Worm (Caenorhabditis elegans) whole organism, L4 larva: ENCODE results near the gene dlc-1.

ENCODE experiments used
- F37D6.2 ChIP-seq: sonication (generic microtip); optimal IDR thresholded peaks from 2 replicates; lab custom pipeline; 2016; ENCODE audit warnings: mild to moderate bottlenecking, missing genetic modification characterization, missing compliant biosample characterization
- T20F7.1 ChIP-seq: fragments of 200-800 bp; sonication (Bioruptor generic); optimal IDR thresholded peaks from 2 replicates; lab custom pipeline; 2018; ENCODE audit warnings: mild to moderate bottlenecking, missing genetic modification characterization, missing compliant biosample characterization
- Y105C5A.15 ChIP-seq: fragments of 200-800 bp; sonication (Bioruptor generic); IDR thresholded peaks from 2 replicates; pipeline ENCODE4 v1.3.6; 2022; ENCODE audit warnings: missing genetic modification characterization, missing compliant biosample characterization
- aha-1 ChIP-seq: fragments of 150-350 bp; peaks from one replicate; lab custom pipeline; 2014; ENCODE audit warnings: missing biosample characterization, missing genetic modification characterization
- arid-1 ChIP-seq: fragments of 200-800 bp; sonication (Bioruptor generic); conservative IDR thresholded peaks from 2 replicates; pipeline ENCODE4 v1.3.6; 2022; ENCODE audit warnings: missing genetic modification reagents, missing genetic modification characterization, missing compliant biosample characterization
- ceh-20 ChIP-seq: fragments of 200-800 bp; sonication (Bioruptor generic); IDR thresholded peaks from 2 replicates; pipeline ENCODE4 v1.3.6; 2022; ENCODE audit warnings: missing genetic modification reagents, missing genetic modification characterization, missing compliant biosample characterization
- ceh-28 ChIP-seq: fragments of 150-350 bp; optimal IDR thresholded peaks from 2 replicates; lab custom pipeline; 2014; ENCODE audit warnings: missing biosample characterization, missing genetic modification reagents, missing genetic modification characterization
- ces-1 ChIP-seq: fragments of 150-350 bp; sonication (generic microtip); optimal IDR thresholded peaks from 4 replicates; lab custom pipeline; 2014; ENCODE audit warnings: missing biosample characterization, missing genetic modification reagents, missing genetic modification characterization
- ctbp-1 ChIP-seq: fragments of 200-800 bp; sonication (Bioruptor generic); IDR thresholded peaks from 2 replicates; pipeline ENCODE4 v1.3.6; 2022; ENCODE audit warnings: missing genetic modification reagents, missing genetic modification characterization, missing compliant biosample characterization
- daf-19 ChIP-seq: fragments of 200-800 bp; sonication (Bioruptor generic); conservative IDR thresholded peaks from 2 replicates; pipeline ENCODE4 v1.3.6; 2022; ENCODE audit warnings: missing genetic modification characterization, missing compliant biosample characterization
- daf-8 ChIP-seq: fragments of 200-800 bp; sonication (Bioruptor generic); IDR thresholded peaks from 2 replicates; pipeline ENCODE4 v1.3.6; 2022; ENCODE audit warnings: missing genetic modification characterization, missing compliant biosample characterization
- dmd-6 ChIP-seq: fragments of 200-800 bp; sonication (Bioruptor generic); IDR thresholded peaks from 2 replicates; pipeline ENCODE4 v1.3.6; 2022; ENCODE audit warnings: missing genetic modification reagents, missing genetic modification characterization, missing compliant biosample characterization
- dpl-1 ChIP-seq: fragments of 150-350 bp; optimal IDR thresholded peaks from 2 replicates; lab custom pipeline; 2014; ENCODE audit warnings: missing biosample characterization, missing genetic modification reagents, missing genetic modification characterization
- duxl-1 ChIP-seq: sonication (generic microtip); optimal IDR thresholded peaks from 2 replicates; lab custom pipeline; 2016; ENCODE audit warnings: mild to moderate bottlenecking, missing genetic modification characterization, moderate library complexity, missing compliant biosample characterization; ENCODE audit not compliant: poor library complexity
- dve-1 ChIP-seq: sonication (generic microtip); optimal IDR thresholded peaks from 2 replicates; lab custom pipeline; 2017; ENCODE audit warnings: antibody characterized with exemption, mild to moderate bottlenecking, missing genetic modification characterization, missing compliant biosample characterization; ENCODE audit not compliant: insufficient read depth
- fkh-10 ChIP-seq: fragments of 150-350 bp; optimal IDR thresholded peaks from 2 replicates; lab custom pipeline; 2014; ENCODE audit warnings: missing biosample characterization, missing genetic modification reagents, missing genetic modification characterization
- hlh-11 ChIP-seq: fragments of 200-800 bp; sonication (Bioruptor generic); optimal IDR thresholded peaks from 2 replicates; lab custom pipeline; 2018; ENCODE audit warnings: mild to moderate bottlenecking, missing genetic modification characterization, missing compliant biosample characterization
- hmg-1.1 ChIP-seq: fragments of 200-800 bp; sonication (Bioruptor generic); IDR thresholded peaks from 2 replicates; pipeline ENCODE4 v1.3.6; 2022; ENCODE audit warnings: missing genetic modification reagents, missing genetic modification characterization, missing compliant biosample characterization
- lin-1 ChIP-seq: fragments of 200-800 bp; sonication (Bioruptor generic); IDR thresholded peaks from 2 replicates; pipeline ENCODE4 v1.3.6; 2022; ENCODE audit warnings: missing genetic modification reagents, missing genetic modification characterization, missing compliant biosample characterization
- lin-13 ChIP-seq: fragments of 150-350 bp; optimal IDR thresholded peaks from 2 replicates; lab custom pipeline; 2014; ENCODE audit warnings: missing biosample characterization, missing genetic modification reagents, missing genetic modification characterization
- lin-38 ChIP-seq: fragments of 200-800 bp; sonication (Bioruptor generic); IDR thresholded peaks from 2 replicates; pipeline ENCODE4 v1.3.6; 2022; ENCODE audit warnings: missing genetic modification reagents, missing genetic modification characterization, missing compliant biosample characterization
- lsy-2 ChIP-seq, 2 experiments: fragments of 150-350 bp in 1 of 2; sonication (generic microtip) in 1 of 2; optimal IDR thresholded peaks; 2 replicates each; lab custom pipeline; 2014 to 2017; ENCODE audit warnings: missing biosample characterization in 2 of 2, missing genetic modification characterization in 2 of 2
- mdl-1 ChIP-seq, 2 experiments: fragments of 150-350 bp in 1 of 2; sonication (generic microtip) in 1 of 2; optimal IDR thresholded peaks; 2 replicates each; lab custom pipeline; 2014 to 2017; ENCODE audit warnings: missing biosample characterization in 2 of 2, missing genetic modification characterization in 2 of 2
- mep-1 ChIP-seq: fragments of 150-350 bp; sonication (generic microtip); optimal IDR thresholded peaks from 3 replicates; lab custom pipeline; 2014; ENCODE audit warnings: missing biosample characterization, missing genetic modification characterization
- mes-2 ChIP-seq: sonication (generic microtip); optimal IDR thresholded peaks from 2 replicates; lab custom pipeline; 2016; ENCODE audit warnings: missing genotype, mild to moderate bottlenecking, missing genetic modification characterization, missing compliant biosample characterization; ENCODE audit not compliant: poor library complexity, severe bottlenecking
- mxl-2 ChIP-seq: fragments of 200-800 bp; sonication (Bioruptor generic); conservative IDR thresholded peaks from 2 replicates; pipeline ENCODE4 v1.3.6; 2022; ENCODE audit warnings: missing genetic modification reagents, missing genetic modification characterization, missing compliant biosample characterization
- mxl-3 ChIP-seq: fragments of 200-800 bp; sonication (Bioruptor generic); optimal IDR thresholded peaks from 2 replicates; lab custom pipeline; 2018; ENCODE audit warnings: mild to moderate bottlenecking, missing genetic modification characterization, missing compliant biosample characterization
- nhr-102 ChIP-seq: sonication (generic microtip); optimal IDR thresholded peaks from 2 replicates; lab custom pipeline; 2016; ENCODE audit warnings: mild to moderate bottlenecking, missing genetic modification characterization, moderate library complexity, missing compliant biosample characterization
- nhr-28 ChIP-seq: fragments of 150-350 bp; optimal IDR thresholded peaks from 2 replicates; lab custom pipeline; 2014; ENCODE audit warnings: missing biosample characterization, missing genetic modification characterization
- nhr-42 ChIP-seq: fragments of 200-800 bp; sonication (Bioruptor generic); IDR thresholded peaks from 2 replicates; pipeline ENCODE4 v1.3.6; 2022; ENCODE audit warnings: missing genetic modification characterization, missing compliant biosample characterization
- nhr-6 ChIP-seq: fragments of 150-350 bp; optimal IDR thresholded peaks from 2 replicates; lab custom pipeline; 2014; ENCODE audit warnings: missing biosample characterization, missing genetic modification characterization
- nhr-77 ChIP-seq: fragments of 150-350 bp; optimal IDR thresholded peaks from 2 replicates; lab custom pipeline; 2014; ENCODE audit warnings: missing biosample characterization, missing genetic modification characterization
- pha-4 ChIP-seq, 2 experiments: fragments of 150-350 bp in 1 of 2; fragments of 200-800 bp in 1 of 2; sonication (Bioruptor generic) in 1 of 2; IDR thresholded peaks in 1 of 2; optimal IDR thresholded peaks in 1 of 2; 2 replicates each; pipeline versions ENCODE4 v1.3.6 to Lab custom; 2014 to 2022; ENCODE audit warnings: missing genetic modification characterization in 2 of 2, missing genetic modification reagents in 2 of 2, missing biosample characterization in 1 of 2, missing compliant biosample characterization in 1 of 2
- pqm-1 ChIP-seq: sonication (generic microtip); optimal IDR thresholded peaks from 2 replicates; lab custom pipeline; 2017; ENCODE audit warnings: missing biosample characterization, missing genetic modification characterization
- rbr-2 ChIP-seq: sonication (generic microtip); optimal IDR thresholded peaks from 2 replicates; lab custom pipeline; 2016; ENCODE audit warnings: missing genotype, missing genetic modification characterization, missing compliant biosample characterization
- tag-97 ChIP-seq: fragments of 200-800 bp; sonication (Bioruptor generic); IDR thresholded peaks from 2 replicates; pipeline ENCODE4 v1.3.6; 2022; ENCODE audit warnings: missing genetic modification characterization, missing compliant biosample characterization
- unc-62 ChIP-seq, 3 experiments: fragments of 150-350 bp in 1 of 3; sonication (generic microtip); optimal IDR thresholded peaks in 2 of 3; peaks in 1 of 3; 1 replicate in 1 of 3; 2 replicates in 2 of 3; lab custom pipeline; 2014 to 2017; ENCODE audit warnings: missing biosample characterization in 3 of 3, missing genetic modification characterization in 3 of 3, missing genetic modification reagents in 3 of 3, missing genotype in 1 of 3
- zfp-2 ChIP-seq: sonication (generic microtip); optimal IDR thresholded peaks from 2 replicates; lab custom pipeline; 2016; ENCODE audit warnings: mild to moderate bottlenecking, missing genetic modification characterization, missing compliant biosample characterization
- ztf-7 ChIP-seq: fragments of 150-350 bp; optimal IDR thresholded peaks from 2 replicates; lab custom pipeline; 2014; ENCODE audit warnings: missing biosample characterization, missing genetic modification characterization

The dlc-1 gene

ce11 chrIII:6431766-6432228 lies 31.8 kb downstream of the dlc-1 start, which contains the start of the genes mrps-17 and txdc-9:
Gene mrps-17 (minus strand): TSS chrIII:6431798.
Gene txdc-9 (plus strand): TSS chrIII:6432178.
- peak; percentile 21 for TF ChIP-seq F37D6.2
- TF ChIP-seq dpl-1 (GFP tag; lab: Kevin White, UChicago): peak; percentile 75
- peak; percentile 52 for TF ChIP-seq nhr-28 (tag; lab: Kevin White, UChicago)
- TF ChIP-seq ztf-7 (tag; lab: Kevin White, UChicago): no peak
- TF ChIP-seq mdl-1 (tag; optimal IDR thresholded peaks at IDR 0.05; lab: Kevin White, UChicago): peak in 1 of 2 experiments; percentile 19
- peak; percentile 71 for TF ChIP-seq dve-1 (tag; lab: Kevin White, UChicago)
- TF ChIP-seq rbr-2: peak; percentile 73
- TF ChIP-seq dmd-6 (GFP tag; lab: Robert Waterston, UW): peak; percentile 8; the same call in 1 of the 2 replicates
- TF ChIP-seq ceh-28 (tag; lab: Kevin White, UChicago): no peak
- TF ChIP-seq ces-1: peak; percentile 63
- no peak for TF ChIP-seq pha-4 (GFP tag; IDR thresholded peaks at IDR 0.05; lab: Robert Waterston, UW)
- TF ChIP-seq pha-4 (tag; optimal IDR thresholded peaks at IDR 0.05; lab: Kevin White, UChicago): peak; percentile 58
- TF ChIP-seq hlh-11 (tag; lab: Kevin White, UChicago): peak; percentile 42
- TF ChIP-seq lin-38 (GFP tag; lab: Robert Waterston, UW): peak; percentile 93
- TF ChIP-seq duxl-1 (tag; lab: Kevin White, UChicago): no peak
- TF ChIP-seq aha-1 (tag; lab: Kevin White, UChicago): peak; percentile 90
- TF ChIP-seq nhr-42 (GFP tag; lab: Robert Waterston, UW): no peak
- TF ChIP-seq mes-2 (tag; lab: Kevin White, UChicago): peak; percentile 89
- peak; percentile 61 for TF ChIP-seq hmg-1.1 (GFP tag; lab: Robert Waterston, UW)
- peak; percentile 84 for TF ChIP-seq nhr-6 (tag; lab: Kevin White, UChicago)
- no peak for TF ChIP-seq Y105C5A.15 (GFP tag; lab: Robert Waterston, UW)
- peak; percentile 31 for TF ChIP-seq lin-13 (GFP tag; lab: Kevin White, UChicago)
- no peak for TF ChIP-seq mxl-3
- peak; percentile 56 for TF ChIP-seq nhr-77 (tag; lab: Kevin White, UChicago)
- TF ChIP-seq nhr-102: no peak
- TF ChIP-seq lsy-2 (tag; optimal IDR thresholded peaks at IDR 0.05; lab: Kevin White, UChicago): peak; percentile 17 to 92
- peak; percentile 30 for TF ChIP-seq fkh-10
- TF ChIP-seq, all 104 proteins: peak for 19

DNA sequence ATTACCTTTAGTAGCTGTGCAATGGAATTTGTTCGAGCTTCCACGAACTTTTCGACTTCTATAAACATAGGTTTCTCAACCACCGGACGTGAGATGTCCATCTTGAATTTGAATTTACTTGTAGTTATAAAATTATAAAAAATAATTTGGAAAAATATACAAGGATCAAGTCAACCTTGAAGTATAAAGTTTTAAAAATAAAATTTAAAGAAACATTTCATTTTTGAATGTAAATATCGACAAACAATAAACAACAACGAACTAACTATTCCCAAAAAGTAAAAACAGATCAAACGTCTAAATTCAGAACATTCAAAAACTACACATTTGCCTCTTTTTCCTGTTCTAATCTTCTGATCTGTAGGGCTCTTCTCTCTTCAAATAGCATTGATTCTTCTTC lies 32.7 kb downstream of the dlc-1 start, which contains the start of gene popl-1:
Gene popl-1 (minus strand): TSS at position 101 of the 400 bp plus-strand sequence.
- TF ChIP-seq ctbp-1 (GFP tag; lab: Robert Waterston, UW): no peak
- TF ChIP-seq pqm-1 (tag; lab: Kevin White, UChicago): no peak
- TF ChIP-seq hlh-11 (tag; lab: Kevin White, UChicago): no peak
- TF ChIP-seq mep-1 (tag; lab: Kevin White, UChicago): no peak
- no peak for TF ChIP-seq zfp-2 (tag; lab: Kevin White, UChicago)
- TF ChIP-seq nhr-77 (tag; lab: Kevin White, UChicago): no peak
- TF ChIP-seq Y105C5A.15 (GFP tag; lab: Robert Waterston, UW): no peak
- TF ChIP-seq fkh-10: no peak
- TF ChIP-seq T20F7.1: no peak
- TF ChIP-seq unc-62 (GFP tag; optimal IDR thresholded peaks at IDR 0.05 in 1 of 2; lab: Kevin White, UChicago): no peak
- TF ChIP-seq unc-62 (tag; optimal IDR thresholded peaks at IDR 0.05; lab: Kevin White, UChicago): no peak
- TF ChIP-seq tag-97 (GFP tag; lab: Robert Waterston, UW): no peak
- TF ChIP-seq daf-8 (GFP tag; lab: Robert Waterston, UW): no peak
- TF ChIP-seq lin-1: no peak
- no peak for TF ChIP-seq ceh-20
- TF ChIP-seq daf-19 (GFP tag; lab: Robert Waterston, UW): no peak
- no peak for TF ChIP-seq mxl-2 (GFP tag; lab: Robert Waterston, UW)
- TF ChIP-seq mes-2 (tag; lab: Kevin White, UChicago): no peak
- no peak for TF ChIP-seq rbr-2
- TF ChIP-seq arid-1 (GFP tag; lab: Robert Waterston, UW): no peak
